Worm (Caenorhabditis elegans) whole organism, midembryonic: Measurements from ENCODE around the gene M05D6.1.

ENCODE experiments used
- T22C8.4 ChIP-seq: fragments of 200-800 bp; sonication (Bioruptor generic); IDR thresholded peaks from 2 replicates; pipeline ENCODE4 v1.3.6; 2022; ENCODE audit warnings: missing genetic modification characterization, missing compliant biosample characterization
- cog-1 ChIP-seq: sonication (generic microtip); optimal IDR thresholded peaks from 2 replicates; lab custom pipeline; 2016; ENCODE audit warnings: missing genetic modification characterization, missing compliant biosample characterization
- flt-1 ChIP-seq: fragments of 200-800 bp; sonication (Bioruptor generic); IDR thresholded peaks from 2 replicates; pipeline ENCODE4 v1.3.6; 2022; ENCODE audit warnings: missing genetic modification characterization, missing compliant biosample characterization
- klf-2 ChIP-seq: fragments of 200-800 bp; sonication (Bioruptor generic); conservative IDR thresholded peaks from 2 replicates; pipeline ENCODE4 v1.3.6; 2022; ENCODE audit warnings: missing genetic modification reagents, missing genetic modification characterization, missing compliant biosample characterization
- med-1 ChIP-seq: sonication (generic microtip); optimal IDR thresholded peaks from 2 replicates; lab custom pipeline; 2017; ENCODE audit warnings: missing genetic modification characterization, mild to moderate bottlenecking, missing compliant biosample characterization, antibody characterized with exemption, missing genetic modification reagents; ENCODE audit not compliant: insufficient read depth
- ref-1 ChIP-seq: fragments of 200-800 bp; sonication (Bioruptor generic); conservative IDR thresholded peaks from 2 replicates; pipeline ENCODE4 v1.3.6; 2022; ENCODE audit warnings: missing genetic modification reagents, missing genetic modification characterization, missing compliant biosample characterization
- tab-1 ChIP-seq: fragments of 200-800 bp; sonication (Bioruptor generic); IDR thresholded peaks from 2 replicates; pipeline ENCODE4 v1.3.6; 2022; ENCODE audit warnings: missing genetic modification characterization, missing compliant biosample characterization
- ztf-23 ChIP-seq: fragments of 200-800 bp; sonication (Bioruptor generic); IDR thresholded peaks from 2 replicates; pipeline ENCODE4 v1.3.6; 2022; ENCODE audit warnings: missing genetic modification reagents, missing genetic modification characterization, missing compliant biosample characterization
- ztf-29 ChIP-seq: fragments of 200-800 bp; sonication (Bioruptor generic); IDR thresholded peaks from 2 replicates; pipeline ENCODE4 v1.3.6; 2022; ENCODE audit warnings: missing genetic modification reagents, missing genetic modification characterization, missing compliant biosample characterization

The M05D6.1 gene

ce11 chrII:8437035-8437434 is 38.2 kb downstream of the M05D6.1 start, which contains the start of gene acp-3:
Gene acp-3, minus strand, starts transcription at chrII:8437135.
- no peak for TF ChIP-seq tab-1 (GFP tag; lab: Robert Waterston, UW)
- no peak for TF ChIP-seq T22C8.4 (GFP tag; lab: Robert Waterston, UW)
- no peak for TF ChIP-seq ztf-23 (GFP tag; lab: Robert Waterston, UW)
- no peak for TF ChIP-seq ztf-29
- no peak for TF ChIP-seq ref-1 (GFP tag; lab: Robert Waterston, UW)
- no peak for TF ChIP-seq flt-1 (GFP tag; lab: Robert Waterston, UW)
- no peak for TF ChIP-seq med-1 (GFP tag; lab: Kevin White, UChicago)
- no peak for TF ChIP-seq klf-2 (GFP tag; lab: Robert Waterston, UW)
- no peak for TF ChIP-seq cog-1 (tag; lab: Kevin White, UChicago)

ce11 chrII:8435005-8435404 is 40.2 kb downstream of the M05D6.1 start, which contains the start of gene acp-4:
Gene acp-4, minus strand, starts transcription at chrII:8435105.
- TF ChIP-seq ztf-23 (GFP tag; lab: Robert Waterston, UW) (no peak), flt-1 (GFP tag; lab: Robert Waterston, UW) (no peak), cog-1 (tag; lab: Kevin White, UChicago) (no peak), tab-1 (GFP tag; lab: Robert Waterston, UW) (no peak), ref-1 (GFP tag; lab: Robert Waterston, UW) (no peak), med-1 (GFP tag; lab: Kevin White, UChicago) (no peak)

ce11 chrII:8431954-8432353 is 43.3 kb downstream of the M05D6.1 start, which contains the start of gene acp-2:
Gene acp-2, minus strand, starts transcription at chrII:8432054.
- TF ChIP-seq cog-1 (tag; lab: Kevin White, UChicago), result no peak
- no peak for TF ChIP-seq med-1 (GFP tag; lab: Kevin White, UChicago)
- TF ChIP-seq ztf-23 (GFP tag; lab: Robert Waterston, UW), result no peak
- no peak for TF ChIP-seq klf-2 (GFP tag; lab: Robert Waterston, UW)
- no peak for TF ChIP-seq ztf-29
- no peak for TF ChIP-seq T22C8.4 (GFP tag; lab: Robert Waterston, UW)
- no peak for TF ChIP-seq ref-1 (GFP tag; lab: Robert Waterston, UW)
- no peak for TF ChIP-seq tab-1 (GFP tag; lab: Robert Waterston, UW)
- no peak for TF ChIP-seq flt-1 (GFP tag; lab: Robert Waterston, UW)

- TF ChIP-seq ref-1 (GFP tag; lab: Robert Waterston, UW), result no peak
- TF ChIP-seq cog-1 (tag; lab: Kevin White, UChicago), result no peak
- TF ChIP-seq ztf-29, result no peak
- no peak for TF ChIP-seq flt-1 (GFP tag; lab: Robert Waterston, UW)
- no peak for TF ChIP-seq ztf-23 (GFP tag; lab: Robert Waterston, UW)
- no peak for TF ChIP-seq tab-1 (GFP tag; lab: Robert Waterston, UW)
- TF ChIP-seq klf-2 (GFP tag; lab: Robert Waterston, UW), result no peak
- no peak for TF ChIP-seq T22C8.4 (GFP tag; lab: Robert Waterston, UW)
- TF ChIP-seq med-1 (GFP tag; lab: Kevin White, UChicago), result no peak
Measured at ce11 chrII:8428947-8429919, 46.0 kb downstream of the M05D6.1 start.

ce11 chrII:8428758-8428946 is 46.6 kb downstream of the M05D6.1 start, which contains the start of gene F14E5.2:
Gene F14E5.2, minus strand, starts transcription at chrII:8428858.
- no peak for TF ChIP-seq med-1 (GFP tag; lab: Kevin White, UChicago)
- no peak for TF ChIP-seq tab-1 (GFP tag; lab: Robert Waterston, UW)
- no peak for TF ChIP-seq flt-1 (GFP tag; lab: Robert Waterston, UW)
- no peak for TF ChIP-seq ztf-29
- TF ChIP-seq ref-1 (GFP tag; lab: Robert Waterston, UW), result no peak
- no peak for TF ChIP-seq klf-2 (GFP tag; lab: Robert Waterston, UW)
- no peak for TF ChIP-seq cog-1 (tag; lab: Kevin White, UChicago)
- TF ChIP-seq ztf-23 (GFP tag; lab: Robert Waterston, UW), result no peak
- TF ChIP-seq T22C8.4 (GFP tag; lab: Robert Waterston, UW), result no peak
